Worm (Caenorhabditis elegans): ENCODE results near the gene clec-49.

DNA sequence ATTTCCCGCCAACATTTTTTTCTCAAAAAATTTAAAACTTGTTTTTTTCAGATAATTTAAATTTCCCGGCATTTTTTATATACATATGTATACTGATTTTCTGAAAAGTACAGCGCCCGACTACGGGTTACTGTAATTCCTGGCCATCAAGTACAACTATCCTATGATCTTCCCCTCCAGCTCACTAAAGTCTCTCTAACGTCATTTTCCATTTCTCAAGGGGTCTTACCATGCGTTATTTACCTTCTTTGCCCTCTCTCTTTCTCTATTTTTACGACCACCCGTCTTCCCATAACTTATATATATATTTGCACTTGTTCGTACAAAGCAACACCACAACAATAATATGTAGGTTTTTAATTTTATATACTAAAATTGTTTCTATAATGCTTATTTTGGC lies 5.2 kb upstream of the clec-49 start, which contains the start of gene W04E12.9:
- TF ChIP-seq mdl-1 (tag; optimal IDR thresholded peaks at IDR 0.05) (no peak), lin-13 (GFP tag; optimal IDR thresholded peaks at IDR 0.05) (no peak), ceh-82 (tag; optimal IDR thresholded peaks at IDR 0.05) (no peak), snpc-4 (tag; optimal IDR thresholded peaks at IDR 0.05) (no peak), ztf-1 (GFP tag; conservative IDR thresholded peaks at IDR 0.05) (no peak), unc-39 (tag; optimal IDR thresholded peaks at IDR 0.05) (no peak), ztf-11 (tag; optimal IDR thresholded peaks at IDR 0.05) (no peak), egl-27 (tag; optimal IDR thresholded peaks at IDR 0.05) (no peak), nhr-237 (tag; optimal IDR thresholded peaks at IDR 0.05) (no peak), nhr-25 (tag; optimal IDR thresholded peaks at IDR 0.05) (no peak), mbf-1 (tag; optimal IDR thresholded peaks at IDR 0.05) (no peak), R02D3.7 (tag; optimal IDR thresholded peaks at IDR 0.05) (no peak), ztf-4 (tag; optimal IDR thresholded peaks at IDR 0.05) (no peak), gmeb-1 (tag; optimal IDR thresholded peaks at IDR 0.05) (no peak)

Data from whole organism, L2 larva.